Worm (Caenorhabditis elegans) whole organism, L2 larva: ENCODE measurements around the gene T01G1.2.

Experiments used
- F13H6.1 ChIP-seq: sonication (generic microtip); optimal IDR thresholded peaks from 2 replicates; lab custom pipeline; 2016; ENCODE audit warnings: missing genetic modification characterization, missing compliant biosample characterization
- ZK546.5 ChIP-seq: sonication (generic microtip); optimal IDR thresholded peaks from 2 replicates; lab custom pipeline; 2017; ENCODE audit warnings: missing biosample characterization, missing genetic modification characterization
- alr-1 ChIP-seq: fragments of 150-350 bp; optimal IDR thresholded peaks from 2 replicates; lab custom pipeline; 2014; ENCODE audit warnings: missing biosample characterization, missing genetic modification characterization
- aly-2 ChIP-seq: fragments of 150-350 bp; optimal IDR thresholded peaks from 2 replicates; lab custom pipeline; 2014; ENCODE audit warnings: missing biosample characterization, missing genetic modification characterization
- ama-1 ChIP-seq: fragments of 150-350 bp; optimal IDR thresholded peaks from 2 replicates; lab custom pipeline; 2018; ENCODE audit warnings: inconsistent platforms
- blmp-1 ChIP-seq: sonication (generic microtip); optimal IDR thresholded peaks from 2 replicates; lab custom pipeline; 2017; ENCODE audit warnings: missing genetic modification characterization, mild to moderate bottlenecking, missing compliant biosample characterization, antibody characterized with exemption, moderate library complexity; ENCODE audit not compliant: insufficient read depth
- ceh-16 ChIP-seq: fragments of 150-350 bp; optimal IDR thresholded peaks from 2 replicates; lab custom pipeline; 2014; ENCODE audit warnings: missing biosample characterization, missing genetic modification characterization
- ceh-82 ChIP-seq: fragments of 150-350 bp; optimal IDR thresholded peaks from 2 replicates; lab custom pipeline; 2014; ENCODE audit warnings: missing biosample characterization, missing genetic modification characterization
- crh-2 ChIP-seq: sonication (generic microtip); optimal IDR thresholded peaks from 2 replicates; lab custom pipeline; 2017; ENCODE audit warnings: missing biosample characterization, missing genetic modification characterization
- dmd-4 ChIP-seq: sonication (generic microtip); optimal IDR thresholded peaks from 2 replicates; lab custom pipeline; 2017; ENCODE audit warnings: missing biosample characterization, missing genetic modification characterization
- egl-27 ChIP-seq: sonication (generic microtip); optimal IDR thresholded peaks from 3 replicates; lab custom pipeline; 2017; ENCODE audit warnings: missing biosample characterization, missing genetic modification reagents, missing genetic modification characterization
- elt-1 ChIP-seq: fragments of 150-350 bp; optimal IDR thresholded peaks from 2 replicates; lab custom pipeline; 2014; ENCODE audit warnings: missing biosample characterization, missing genetic modification characterization
- elt-3 ChIP-seq: sonication (generic microtip); optimal IDR thresholded peaks from 2 replicates; lab custom pipeline; 2017; ENCODE audit warnings: missing biosample characterization, missing genetic modification characterization
- fos-1 ChIP-seq: fragments of 150-350 bp; optimal IDR thresholded peaks from 2 replicates; lab custom pipeline; 2014; ENCODE audit warnings: missing biosample characterization, missing genetic modification characterization
- gmeb-1 ChIP-seq: fragments of 150-350 bp; optimal IDR thresholded peaks from 2 replicates; lab custom pipeline; 2014; ENCODE audit warnings: missing biosample characterization, missing genetic modification characterization
- lin-11 ChIP-seq: fragments of 150-350 bp; sonication (generic microtip); optimal IDR thresholded peaks from 2 replicates; lab custom pipeline; 2014; ENCODE audit warnings: missing biosample characterization, missing genetic modification characterization, inconsistent platforms, mixed read lengths
- lin-39 ChIP-seq: fragments of 150-350 bp; optimal IDR thresholded peaks from 2 replicates; lab custom pipeline; 2014; ENCODE audit warnings: missing biosample characterization, missing genetic modification reagents, missing genetic modification characterization
- lsy-2 ChIP-seq, 2 experiments: fragments of 150-350 bp in 1 of 2; sonication (generic microtip) in 1 of 2; optimal IDR thresholded peaks; 2 replicates each; lab custom pipeline; 2014 to 2017; ENCODE audit warnings: missing biosample characterization in 2 of 2, missing genetic modification characterization in 2 of 2
- mab-5 ChIP-seq: fragments of 150-350 bp; optimal IDR thresholded peaks from 2 replicates; lab custom pipeline; 2014; ENCODE audit warnings: missing biosample characterization, missing genetic modification characterization
- mbf-1 ChIP-seq: sonication (generic microtip); optimal IDR thresholded peaks from 2 replicates; lab custom pipeline; 2017; ENCODE audit warnings: missing biosample characterization, missing genetic modification characterization
- mdl-1 ChIP-seq, 2 experiments: fragments of 150-350 bp in 1 of 2; sonication (generic microtip) in 1 of 2; optimal IDR thresholded peaks; 2 replicates each; lab custom pipeline; 2017; ENCODE audit warnings: missing biosample characterization in 2 of 2, missing genetic modification characterization in 2 of 2
- nhr-10 ChIP-seq: sonication (generic microtip); optimal IDR thresholded peaks from 2 replicates; lab custom pipeline; 2017; ENCODE audit warnings: missing biosample characterization, missing genetic modification characterization
- nhr-11 ChIP-seq: fragments of 150-350 bp; optimal IDR thresholded peaks from 2 replicates; lab custom pipeline; 2014; ENCODE audit warnings: missing biosample characterization, missing genetic modification characterization
- nhr-12 ChIP-seq: fragments of 150-350 bp; optimal IDR thresholded peaks from 2 replicates; lab custom pipeline; 2014; ENCODE audit warnings: missing biosample characterization, missing genetic modification characterization
- nhr-21 ChIP-seq: fragments of 150-350 bp; optimal IDR thresholded peaks from 2 replicates; lab custom pipeline; 2014; ENCODE audit warnings: missing biosample characterization, missing genetic modification characterization
- nhr-237 ChIP-seq: fragments of 150-350 bp; optimal IDR thresholded peaks from 2 replicates; lab custom pipeline; 2014; ENCODE audit warnings: missing biosample characterization, missing genetic modification characterization
- nhr-25 ChIP-seq: fragments of 150-350 bp; sonication (generic microtip); optimal IDR thresholded peaks from 3 replicates; lab custom pipeline; 2014; ENCODE audit warnings: missing biosample characterization, missing genetic modification characterization
- nhr-6 ChIP-seq: fragments of 150-350 bp; optimal IDR thresholded peaks from 2 replicates; lab custom pipeline; 2014; ENCODE audit warnings: missing biosample characterization, missing genetic modification characterization
- nhr-77 ChIP-seq: fragments of 150-350 bp; optimal IDR thresholded peaks from 2 replicates; lab custom pipeline; 2014; ENCODE audit warnings: missing biosample characterization, missing genetic modification characterization
- peb-1 ChIP-seq: fragments of 150-350 bp; optimal IDR thresholded peaks from 2 replicates; lab custom pipeline; 2014; ENCODE audit warnings: missing biosample characterization, missing genetic modification characterization
- sem-4 ChIP-seq: fragments of 150-350 bp; optimal IDR thresholded peaks from 2 replicates; lab custom pipeline; 2014; ENCODE audit warnings: missing biosample characterization, missing genetic modification reagents, missing genetic modification characterization
- sma-3 ChIP-seq: sonication (generic microtip); optimal IDR thresholded peaks from 2 replicates; lab custom pipeline; 2016; ENCODE audit warnings: missing genetic modification reagents, missing genetic modification characterization, missing compliant biosample characterization
- sma-9 ChIP-seq, 2 experiments: fragments of 150-350 bp in 1 of 2; sonication (generic microtip) in 1 of 2; optimal IDR thresholded peaks; 2 replicates each; lab custom pipeline; 2014 to 2016; ENCODE audit warnings: missing genetic modification characterization in 2 of 2, mild to moderate bottlenecking in 1 of 2, missing biosample characterization in 1 of 2, missing compliant biosample characterization in 1 of 2, missing genetic modification reagents in 1 of 2, moderate library complexity in 1 of 2
- snpc-4 ChIP-seq: fragments of 150-350 bp; optimal IDR thresholded peaks from 2 replicates; lab custom pipeline; 2014; ENCODE audit warnings: missing biosample characterization, missing genetic modification characterization
- unc-39 ChIP-seq: fragments of 150-350 bp; optimal IDR thresholded peaks from 2 replicates; lab custom pipeline; 2014; ENCODE audit warnings: missing biosample characterization, missing genetic modification characterization
- unc-55 ChIP-seq: fragments of 150-350 bp; sonication (generic microtip); optimal IDR thresholded peaks from 3 replicates; lab custom pipeline; 2014; ENCODE audit warnings: missing biosample characterization, missing genetic modification reagents, missing genetic modification characterization
- unc-62 ChIP-seq: fragments of 150-350 bp; optimal IDR thresholded peaks from 2 replicates; lab custom pipeline; 2014; ENCODE audit warnings: missing biosample characterization, missing genetic modification reagents, missing genetic modification characterization
- zag-1 ChIP-seq: fragments of 150-350 bp; optimal IDR thresholded peaks from 2 replicates; lab custom pipeline; 2014; ENCODE audit warnings: missing biosample characterization, missing genetic modification characterization
- ztf-1 ChIP-seq: fragments of 200-800 bp; sonication (Bioruptor generic); conservative IDR thresholded peaks from 2 replicates; pipeline ENCODE4 v1.3.6; 2022; ENCODE audit warnings: missing genetic modification characterization, missing compliant biosample characterization
- ztf-11 ChIP-seq: sonication (generic microtip); optimal IDR thresholded peaks from 2 replicates; lab custom pipeline; 2017; ENCODE audit warnings: missing biosample characterization, missing genetic modification characterization
- ztf-4 ChIP-seq: fragments of 150-350 bp; optimal IDR thresholded peaks from 2 replicates; lab custom pipeline; 2014; ENCODE audit warnings: missing biosample characterization, missing genetic modification characterization

T01G1.2 gene

DNA sequence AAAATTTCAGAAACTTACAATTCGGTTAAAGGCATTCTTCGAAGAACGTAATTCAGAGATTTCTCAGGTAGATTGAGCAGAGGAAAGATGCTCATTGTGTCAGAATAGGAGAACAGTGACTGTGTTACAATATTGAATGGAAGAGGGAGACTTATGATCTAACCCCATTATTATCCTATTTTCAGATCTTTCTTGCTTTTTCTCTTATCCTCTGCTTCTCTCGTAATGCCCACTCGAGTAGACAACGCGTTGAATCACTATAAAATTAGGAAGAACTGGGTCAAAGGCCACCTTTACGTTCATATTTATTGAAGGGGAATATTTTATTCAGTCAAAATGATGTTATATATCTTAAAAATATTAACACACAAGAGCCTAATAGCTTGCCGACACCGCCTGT, 25.0 kb downstream of the T01G1.2 start, which contains the start of gene fbxb-76:
Gene fbxb-76 (minus strand): TSS at position 101 of the 400 bp plus-strand sequence.
- no peak for TF ChIP-seq lin-39
- TF ChIP-seq nhr-237 (tag; lab: Kevin White, UChicago): no peak
- TF ChIP-seq ZK546.5: no peak
- TF ChIP-seq, all 48 proteins: peak for 0

DNA sequence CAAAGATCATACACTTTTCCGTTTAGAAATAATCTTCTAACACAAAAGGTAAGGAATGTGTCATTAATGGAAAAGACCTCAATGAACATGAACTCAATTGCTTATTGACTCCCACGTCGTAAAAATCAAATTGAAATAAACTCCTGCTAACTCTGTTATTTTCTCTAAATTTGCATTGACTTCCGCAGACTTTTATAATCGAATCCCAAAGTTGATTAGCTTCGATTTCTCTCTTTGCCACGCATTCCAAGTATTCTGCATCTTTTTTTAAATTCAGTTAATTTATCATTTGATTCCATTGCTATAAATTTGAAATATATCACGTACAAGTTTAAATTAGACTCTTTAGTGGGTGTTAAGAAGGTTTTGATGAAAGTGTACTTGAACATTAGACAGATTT, 34.5 kb downstream of the T01G1.2 start:
- TF ChIP-seq nhr-12 (tag; lab: Kevin White, UChicago) (no peak), nhr-6 (tag; lab: Kevin White, UChicago) (no peak), dmd-4 (peak; percentile 9), lin-39 (no peak), unc-62 (no peak), ztf-4 (tag; lab: Kevin White, UChicago) (no peak), elt-3 (no peak), ztf-11 (tag; lab: Kevin White, UChicago) (no peak), nhr-10 (tag; lab: Kevin White, UChicago) (no peak), lsy-2 (tag; optimal IDR thresholded peaks at IDR 0.05; lab: Kevin White, UChicago) (peak in 1 of 2 experiments; percentile 29), sma-9 (GFP tag; optimal IDR thresholded peaks at IDR 0.05; lab: Kevin White, UChicago) (peak; percentile 29), sma-9 (tag; optimal IDR thresholded peaks at IDR 0.05; lab: Kevin White, UChicago) (no peak), elt-1 (tag; lab: Kevin White, UChicago) (no peak), ceh-82 (tag; lab: Kevin White, UChicago) (no peak), mab-5 (tag; lab: Kevin White, UChicago) (no peak), fos-1 (no peak), peb-1 (no peak), crh-2 (tag; lab: Kevin White, UChicago) (peak; percentile 20), blmp-1 (no peak), nhr-11 (tag; lab: Kevin White, UChicago) (no peak), F13H6.1 (no peak), gmeb-1 (no peak), unc-39 (tag; lab: Kevin White, UChicago) (no peak), mdl-1 (tag; optimal IDR thresholded peaks at IDR 0.05; lab: Kevin White, UChicago) (no peak), sem-4 (tag; lab: Kevin White, UChicago) (no peak), lin-11 (tag; lab: Kevin White, UChicago) (no peak), alr-1 (no peak), mbf-1 (tag; lab: Kevin White, UChicago) (no peak), zag-1 (tag; lab: Kevin White, UChicago) (no peak), nhr-21 (tag; lab: Kevin White, UChicago) (peak; percentile 46), sma-3 (GFP tag; lab: Kevin White, UChicago) (no peak), aly-2 (tag; lab: Kevin White, UChicago) (no peak), ama-1 (lab: Kevin White, UChicago) (no peak), egl-27 (tag; lab: Kevin White, UChicago) (no peak), unc-55 (no peak), snpc-4 (tag; lab: Kevin White, UChicago) (no peak), nhr-25 (tag; lab: Kevin White, UChicago) (no peak), nhr-237 (tag; lab: Kevin White, UChicago) (no peak), ztf-1 (GFP tag; lab: Robert Waterston, UW) (no peak)

DNA sequence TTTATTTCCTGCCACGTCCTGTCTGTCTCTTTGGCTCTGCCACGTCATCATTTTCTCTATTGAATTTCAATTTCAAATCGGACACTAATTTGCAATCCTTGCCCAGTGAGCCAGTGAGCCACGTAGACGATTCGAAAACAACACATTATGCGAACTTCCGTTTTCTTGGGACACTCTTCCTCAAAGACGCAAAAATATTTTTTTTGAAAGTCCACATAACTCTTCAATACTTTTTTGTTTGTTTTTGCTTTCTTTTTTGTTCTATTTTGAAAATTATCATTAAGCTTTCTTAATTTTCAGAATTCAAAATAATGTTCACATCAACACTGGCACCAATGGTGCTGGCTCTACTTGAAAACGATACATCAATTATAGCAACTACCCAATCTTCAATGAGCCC, 40.0 kb downstream of the T01G1.2 start, which contains the start of gene tag-89:
Gene tag-89 (plus strand): TSS at position 301 of the 400 bp plus-strand sequence.
- TF ChIP-seq F13H6.1 (no peak), nhr-21 (tag; lab: Kevin White, UChicago) (no peak), unc-62 (no peak), nhr-237 (tag; lab: Kevin White, UChicago) (no peak), ztf-1 (GFP tag; lab: Robert Waterston, UW) (no peak), sma-3 (GFP tag; lab: Kevin White, UChicago) (no peak), alr-1 (no peak), blmp-1 (no peak), nhr-25 (tag; lab: Kevin White, UChicago) (no peak), elt-1 (tag; lab: Kevin White, UChicago) (no peak), ztf-4 (tag; lab: Kevin White, UChicago) (no peak), nhr-10 (tag; lab: Kevin White, UChicago) (no peak), nhr-77 (tag; lab: Kevin White, UChicago) (no peak), fos-1 (no peak), ceh-16 (tag; lab: Kevin White, UChicago) (no peak)
